Fruit fly (Drosophila melanogaster): ENCODE measurements around the gene Aladin.

The Aladin gene

dm6 chrX:9243417-9243884 is 29.8 kb upstream of the Aladin start, which contains the start of the genes mxc and Larp7 (continued):
- TF ChIP-seq dpn (GFP tag; optimal IDR thresholded peaks at IDR 0.05) (peak; percentile 66 to 73), nerfin-2 (GFP tag; IDR thresholded peaks at IDR 0.05; ENCODE audit: partially characterized antibody) (peak; percentile 81), lola (GFP tag; optimal IDR thresholded peaks at IDR 0.05) (peak in 1 of 3 experiments; percentile 53), al (GFP tag; IDR thresholded peaks at IDR 0.05) (peak; percentile 44), Sox100B (GFP tag; optimal IDR thresholded peaks at IDR 0.05) (no peak), CG34224 (GFP tag; IDR thresholded peaks at IDR 0.05; ENCODE audit: partially characterized antibody) (peak; percentile 83), sc (optimal IDR thresholded peaks at IDR 0.05) (no peak), sc (GFP tag; optimal IDR thresholded peaks at IDR 0.05) (no peak), gsb-n (tag; optimal IDR thresholded peaks at IDR 0.05) (no peak), ab (GFP tag; optimal IDR thresholded peaks at IDR 0.05) (no peak), Lhr (GFP tag; optimal IDR thresholded peaks at IDR 0.05) (peak; percentile 25), lilli (GFP tag; optimal IDR thresholded peaks at IDR 0.05) (peak; percentile 74), Usf (GFP tag; optimal IDR thresholded peaks at IDR 0.05) (peak; percentile 47), vfl (GFP tag; optimal IDR thresholded peaks at IDR 0.05) (peak; percentile 47), CG8944 (GFP tag; optimal IDR thresholded peaks at IDR 0.05) (peak; percentile 64), CTCF (GFP tag; optimal IDR thresholded peaks at IDR 0.05) (peak; percentile 11), CG7357 (GFP tag; IDR thresholded peaks at IDR 0.05) (peak; percentile 60; the same call in 1 of the 3 replicates), chm (GFP tag; IDR thresholded peaks at IDR 0.05) (no peak), CG9817 (tag; optimal IDR thresholded peaks at IDR 0.05) (peak; percentile 73), fd96Cb (tag; optimal IDR thresholded peaks at IDR 0.05) (peak; percentile 3), Meics (GFP tag; optimal IDR thresholded peaks at IDR 0.05) (no peak), CG12769 (tag; optimal IDR thresholded peaks at IDR 0.05) (no peak), CG6791 (GFP tag; IDR thresholded peaks at IDR 0.05; ENCODE audit: partially characterized antibody) (peak; percentile 70; the same call in 2 of the 3 replicates), dm (GFP tag; optimal IDR thresholded peaks at IDR 0.05) (peak; percentile 76), run (tag; optimal IDR thresholded peaks at IDR 0.05) (no peak), CG2116 (GFP tag; optimal IDR thresholded peaks at IDR 0.05) (peak; percentile 71), Jarid2 (GFP tag; optimal IDR thresholded peaks at IDR 0.05) (no peak), CHES-1-like (GFP tag; optimal IDR thresholded peaks at IDR 0.05) (peak; percentile 78), wor (GFP tag; IDR thresholded peaks at IDR 0.05) (peak; percentile 39; the same call in 1 of the 2 replicates), CG12104 (GFP tag; optimal IDR thresholded peaks at IDR 0.05) (peak; percentile 35), CG30020 (tag; optimal IDR thresholded peaks at IDR 0.05) (peak; percentile 58), CG15601 (tag; optimal IDR thresholded peaks at IDR 0.05) (no peak), CG7928 (GFP tag; optimal IDR thresholded peaks at IDR 0.05) (no peak), ttk (GFP tag; IDR thresholded peaks at IDR 0.05) (no peak), CG32772 (GFP tag; IDR thresholded peaks at IDR 0.05) (peak; percentile 41; the same call in 1 of the 2 replicates), CG4854 (GFP tag; optimal IDR thresholded peaks at IDR 0.05) (no peak), CG33557 (GFP tag; optimal IDR thresholded peaks at IDR 0.05) (peak; percentile 58), hkb (optimal IDR thresholded peaks at IDR 0.05) (peak; percentile 84), hkb (GFP tag; IDR thresholded peaks at IDR 0.05) (no peak; the same call in 1 of the 2 replicates), Side (GFP tag; optimal IDR thresholded peaks at IDR 0.05) (peak; percentile 61), nmo (GFP tag; optimal IDR thresholded peaks at IDR 0.05) (peak; percentile 73), CG17186 (GFP tag; optimal IDR thresholded peaks at IDR 0.05) (peak; percentile 83), CG2889 (GFP tag; IDR thresholded peaks at IDR 0.05) (peak; percentile 38; the same call in 1 of the 3 replicates), CG9797 (GFP tag; optimal IDR thresholded peaks at IDR 0.05) (peak; percentile 53), pb (GFP tag; optimal IDR thresholded peaks at IDR 0.05) (peak; percentile 0), Trl (optimal IDR thresholded peaks at IDR 0.05) (no peak), Trl (GFP tag; optimal IDR thresholded peaks at IDR 0.05) (peak; percentile 75), pum (GFP tag; optimal IDR thresholded peaks at IDR 0.05) (peak; percentile 63), ci (GFP tag; IDR thresholded peaks at IDR 0.05) (0 out of 3 replicates have a peak, but pooled peaks have one; percentile 51), CG14014 (GFP tag; IDR thresholded peaks at IDR 0.05) (peak; percentile 49; the same call in 1 of the 2 replicates), CG9215 (GFP tag; IDR thresholded peaks at IDR 0.05) (peak; percentile 74)
